Fruit fly (Drosophila melanogaster) Kc167 (cell line): ENCODE measurements around the gene comm.

Experiments
- Myc ChIP-seq: fragments of >200 bp; optimal IDR thresholded peaks from 2 replicates; lab custom pipeline; 2017; ENCODE audit warnings: missing external identifiers
- Sin3A ChIP-seq: fragments of >200 bp; optimal IDR thresholded peaks from 2 replicates; lab custom pipeline; 2018; ENCODE audit warnings: missing external identifiers
- h ChIP-seq: fragments of >200 bp; optimal IDR thresholded peaks from 3 replicates; lab custom pipeline; 2018; ENCODE audit warnings: missing external identifiers
- psq ChIP-seq: fragments of >200 bp; optimal IDR thresholded peaks from 2 replicates; lab custom pipeline; 2017; ENCODE audit warnings: missing external identifiers

dm6 chr3L:15717519-15717918, 10.7 kb downstream of the comm start, which contains the start of gene CG42570:
- TF ChIP-seq psq = no peak
- TF ChIP-seq Sin3A (lab: Kevin White, UChicago) = no peak
- TF ChIP-seq h (lab: Kevin White, UChicago) = no peak
- no peak for TF ChIP-seq Myc (lab: Kevin White, UChicago)
